Fruit fly (Drosophila melanogaster) whole organism, embryonic: ENCODE data around the gene fok.

Source experiments
- Abd-B ChIP-seq: fragments of 200-800 bp; sonication (Bioruptor generic); optimal IDR thresholded peaks from 2 replicates; lab custom pipeline; 2018; ENCODE audit warnings: missing biosample characterization, mild to moderate bottlenecking, missing genetic modification characterization, moderate library complexity
- Ada2b ChIP-seq: fragments of 200-800 bp; sonication (Bioruptor generic); IDR thresholded peaks from 2 replicates; pipeline ENCODE4 v1.3.6; 2022; ENCODE audit warnings: missing biosample characterization, missing genetic modification characterization
- Atf6 ChIP-seq: fragments of 200-800 bp; sonication (Bioruptor generic); IDR thresholded peaks from 2 replicates; pipeline ENCODE4 v1.3.6; 2022; ENCODE audit warnings: missing biosample characterization, missing genetic modification characterization
- B-H2 ChIP-seq: fragments of 200-800 bp; sonication (Bioruptor generic); optimal IDR thresholded peaks from 2 replicates; lab custom pipeline; 2018; ENCODE audit warnings: missing biosample characterization, mild to moderate bottlenecking, missing genetic modification characterization
- CG10274 ChIP-seq: fragments of 200-800 bp; sonication (Bioruptor generic); optimal IDR thresholded peaks from 3 replicates; lab custom pipeline; 2017; ENCODE audit warnings: missing biosample characterization, mild to moderate bottlenecking, missing genetic modification characterization
- CG10321 ChIP-seq: fragments of 200-800 bp; sonication (Bioruptor generic); IDR thresholded peaks from 2 replicates; pipeline ENCODE4 v1.3.6; 2022; ENCODE audit warnings: missing biosample characterization, missing genetic modification characterization
- CG11085 ChIP-seq: fragments of 200-800 bp; sonication (Bioruptor generic); IDR thresholded peaks from 2 replicates; pipeline ENCODE4 v1.3.6; 2022; ENCODE audit warnings: missing biosample characterization, missing genetic modification characterization
- CG11696 ChIP-seq: fragments of 200-800 bp; sonication (Bioruptor generic); IDR thresholded peaks from 2 replicates; pipeline ENCODE4 v1.3.6; 2022; ENCODE audit warnings: missing biosample characterization, missing genetic modification characterization
- CG12299 ChIP-seq: fragments of 200-800 bp; sonication (Bioruptor generic); optimal IDR thresholded peaks from 2 replicates; lab custom pipeline; 2018; ENCODE audit warnings: missing biosample characterization, mild to moderate bottlenecking, missing genetic modification characterization
- CG12391 ChIP-seq: fragments of 200-800 bp; sonication (Bioruptor generic); optimal IDR thresholded peaks from 3 replicates; lab custom pipeline; 2018; ENCODE audit warnings: missing biosample characterization, mild to moderate bottlenecking, missing genetic modification characterization, moderate library complexity
- CG13123 ChIP-seq: fragments of 200-800 bp; sonication (Bioruptor generic); optimal IDR thresholded peaks from 2 replicates; lab custom pipeline; 2016; ENCODE audit warnings: missing biosample characterization, missing genetic modification characterization
- CG13624 ChIP-seq: fragments of 200-800 bp; sonication (Bioruptor generic); optimal IDR thresholded peaks from 2 replicates; lab custom pipeline; 2016; ENCODE audit warnings: missing biosample characterization, missing genetic modification characterization
- CG15601 ChIP-seq: fragments of 200-800 bp; sonication (Bioruptor generic); optimal IDR thresholded peaks from 3 replicates; lab custom pipeline; 2019; ENCODE audit warnings: missing biosample characterization, mild to moderate bottlenecking, missing genetic modification characterization, moderate library complexity
- CG16813 ChIP-seq: fragments of 200-800 bp; sonication (Bioruptor generic); IDR thresholded peaks from 3 replicates; pipeline ENCODE4 v1.3.6; 2022; ENCODE audit warnings: missing biosample characterization, missing genetic modification characterization; ENCODE audit not compliant: partially characterized antibody
- CG18599 ChIP-seq: fragments of 200-800 bp; sonication (Bioruptor generic); optimal IDR thresholded peaks from 3 replicates; lab custom pipeline; 2017; ENCODE audit warnings: missing biosample characterization, missing genetic modification characterization, mild to moderate bottlenecking, moderate library complexity, missing genetic modification reagents
- CG31388 ChIP-seq: fragments of 200-800 bp; sonication (Bioruptor generic); optimal IDR thresholded peaks from 2 replicates; lab custom pipeline; 2016; ENCODE audit warnings: missing biosample characterization, missing genetic modification characterization
- CG5180 ChIP-seq: fragments of 200-800 bp; sonication (Bioruptor generic); optimal IDR thresholded peaks from 3 replicates; lab custom pipeline; 2017; ENCODE audit warnings: missing biosample characterization, missing genetic modification characterization, mild to moderate bottlenecking, moderate library complexity, missing genetic modification reagents
- CG5245 ChIP-seq: fragments of 200-800 bp; sonication (Bioruptor generic); optimal IDR thresholded peaks from 3 replicates; lab custom pipeline; 2016; ENCODE audit warnings: missing biosample characterization, missing genetic modification characterization
- CG6689 ChIP-seq: fragments of 200-800 bp; sonication (Bioruptor generic); IDR thresholded peaks from 2 replicates; pipeline ENCODE4 v1.3.6; 2022; ENCODE audit warnings: missing biosample characterization, missing genetic modification characterization
- CG7839 ChIP-seq: fragments of 200-800 bp; sonication (Bioruptor generic); optimal IDR thresholded peaks from 3 replicates; lab custom pipeline; 2018; ENCODE audit warnings: missing biosample characterization, mild to moderate bottlenecking, missing genetic modification characterization, moderate library complexity
- Dad ChIP-seq: fragments of 200-800 bp; sonication (Bioruptor generic); optimal IDR thresholded peaks from 3 replicates; lab custom pipeline; 2016; ENCODE audit warnings: missing biosample characterization, missing genetic modification characterization
- Deaf1 ChIP-seq: fragments of 200-800 bp; optimal IDR thresholded peaks from 3 replicates; lab custom pipeline; 2019; ENCODE audit warnings: missing biosample characterization, mild to moderate bottlenecking, missing genetic modification characterization, moderate library complexity
- Dfd ChIP-seq, 2 experiments: fragments of >200 bp; optimal IDR thresholded peaks; 2 replicates each; lab custom pipeline; 2017; ENCODE audit warnings: missing biosample characterization in 2 of 2, missing genetic modification characterization in 2 of 2
- H2.0 ChIP-seq: fragments of 200-800 bp; sonication (Bioruptor generic); IDR thresholded peaks from 2 replicates; pipeline ENCODE4 v1.3.6; 2022; ENCODE audit warnings: missing biosample characterization, missing genetic modification characterization
- HmgZ ChIP-seq: fragments of 200-800 bp; sonication (Bioruptor generic); optimal IDR thresholded peaks from 2 replicates; lab custom pipeline; 2018; ENCODE audit warnings: missing biosample characterization, mild to moderate bottlenecking, missing genetic modification characterization
- PHDP ChIP-seq: fragments of 200-800 bp; sonication (Bioruptor generic); optimal IDR thresholded peaks from 3 replicates; lab custom pipeline; 2018; ENCODE audit warnings: missing biosample characterization, mild to moderate bottlenecking, missing genetic modification characterization, moderate library complexity
- Pdp1 ChIP-seq, 2 experiments: fragments of 200-800 bp; sonication (Bioruptor generic); optimal IDR thresholded peaks; 3 replicates each; lab custom pipeline; 2016; ENCODE audit warnings: missing biosample characterization in 2 of 2, missing genetic modification characterization in 2 of 2, mild to moderate bottlenecking in 1 of 2, moderate library complexity in 1 of 2
- ase ChIP-seq: fragments of 200-800 bp; sonication (Bioruptor generic); IDR thresholded peaks from 3 replicates; pipeline ENCODE4 v1.3.6; 2022; ENCODE audit warnings: missing biosample characterization, missing genetic modification characterization
- cg ChIP-seq: fragments of 200-800 bp; sonication (Bioruptor generic); optimal IDR thresholded peaks from 3 replicates; lab custom pipeline; 2019; ENCODE audit warnings: missing biosample characterization, mild to moderate bottlenecking, missing genetic modification characterization, moderate library complexity
- chn ChIP-seq: fragments of 200-800 bp; sonication (Bioruptor generic); optimal IDR thresholded peaks from 2 replicates; lab custom pipeline; 2016; ENCODE audit warnings: missing biosample characterization, missing genetic modification characterization
- ci ChIP-seq: fragments of 200-800 bp; sonication (Bioruptor generic); IDR thresholded peaks from 3 replicates; pipeline ENCODE4 v1.3.6; 2022; ENCODE audit warnings: missing biosample characterization, missing genetic modification characterization
- corto ChIP-seq: fragments of 200-800 bp; sonication (Bioruptor generic); optimal IDR thresholded peaks from 2 replicates; lab custom pipeline; 2016; ENCODE audit warnings: missing biosample characterization, mild to moderate bottlenecking, missing genetic modification characterization, moderate library complexity
- fd64A ChIP-seq: fragments of 200-800 bp; sonication (Bioruptor generic); optimal IDR thresholded peaks from 3 replicates; lab custom pipeline; 2018; ENCODE audit warnings: missing biosample characterization, mild to moderate bottlenecking, missing genetic modification characterization
- gcm ChIP-seq: fragments of 200-800 bp; sonication (Bioruptor generic); optimal IDR thresholded peaks from 2 replicates; lab custom pipeline; 2019; ENCODE audit warnings: missing biosample characterization, mild to moderate bottlenecking, missing genetic modification characterization, moderate library complexity
- grau ChIP-seq: fragments of 200-800 bp; optimal IDR thresholded peaks from 3 replicates; lab custom pipeline; 2019; ENCODE audit warnings: missing biosample characterization, mild to moderate bottlenecking, missing genetic modification characterization, moderate library complexity
- h ChIP-seq: fragments of >200 bp; optimal IDR thresholded peaks from 2 replicates; lab custom pipeline; 2017
- hkb ChIP-seq, 2 experiments: fragments of 200-800 bp in 1 of 2; fragments of >200 bp in 1 of 2; sonication (Bioruptor generic) in 1 of 2; IDR thresholded peaks in 1 of 2; optimal IDR thresholded peaks in 1 of 2; 2 replicates each; pipeline versions ENCODE4 v1.3.6 to Lab custom; 2017 to 2022; ENCODE audit warnings: missing biosample characterization in 1 of 2, missing genetic modification characterization in 1 of 2
- insv ChIP-seq, 2 experiments: fragments of 200-800 bp; sonication (Bioruptor generic); optimal IDR thresholded peaks; 3 replicates each; lab custom pipeline; 2016 to 2018; ENCODE audit warnings: missing biosample characterization in 2 of 2, missing genetic modification characterization in 2 of 2
- kay ChIP-seq: fragments of 200-800 bp; sonication (Bioruptor generic); optimal IDR thresholded peaks from 2 replicates; lab custom pipeline; 2016; ENCODE audit warnings: missing biosample characterization, missing genetic modification characterization
- lbe ChIP-seq: fragments of 200-800 bp; sonication (Bioruptor generic); optimal IDR thresholded peaks from 2 replicates; lab custom pipeline; 2016; ENCODE audit warnings: missing biosample characterization, mild to moderate bottlenecking, missing genetic modification characterization
- luna ChIP-seq: fragments of 200-800 bp; sonication (Bioruptor generic); optimal IDR thresholded peaks from 2 replicates; lab custom pipeline; 2016; ENCODE audit warnings: missing biosample characterization, missing genetic modification characterization
- mld ChIP-seq: fragments of 200-800 bp; sonication (Bioruptor generic); IDR thresholded peaks from 3 replicates; pipeline ENCODE4 v1.3.6; 2022; ENCODE audit warnings: missing biosample characterization, missing genetic modification characterization; ENCODE audit not compliant: partially characterized antibody
- psq ChIP-seq: fragments of 200-800 bp; sonication (Bioruptor generic); optimal IDR thresholded peaks from 2 replicates; lab custom pipeline; 2017; ENCODE audit warnings: missing biosample characterization, missing genetic modification characterization
- ranshi ChIP-seq: fragments of 200-800 bp; sonication (Bioruptor generic); IDR thresholded peaks from 2 replicates; pipeline ENCODE4 v1.3.6; 2022; ENCODE audit warnings: missing biosample characterization, missing genetic modification characterization
- row ChIP-seq: fragments of 200-800 bp; sonication (Bioruptor generic); IDR thresholded peaks from 3 replicates; pipeline ENCODE4 v1.3.6; 2022; ENCODE audit warnings: missing biosample characterization, missing genetic modification characterization
- sd ChIP-seq: fragments of 200-800 bp; sonication (Bioruptor generic); optimal IDR thresholded peaks from 3 replicates; lab custom pipeline; 2018; ENCODE audit warnings: missing biosample characterization, mild to moderate bottlenecking, missing genetic modification characterization, moderate library complexity
- unpg ChIP-seq: fragments of 200-800 bp; sonication (Bioruptor generic); optimal IDR thresholded peaks from 3 replicates; lab custom pipeline; 2018; ENCODE audit warnings: missing biosample characterization, mild to moderate bottlenecking, missing genetic modification characterization, moderate library complexity
- zen2 ChIP-seq: fragments of 200-800 bp; sonication (Bioruptor generic); IDR thresholded peaks from 3 replicates; pipeline ENCODE4 v1.3.6; 2022; ENCODE audit warnings: missing biosample characterization, missing genetic modification characterization; ENCODE audit not compliant: partially characterized antibody

Gene fok

dm6 chr2L:20082965-20083855 is 1.7 kb downstream of the fok start (continued):
- no peak for TF ChIP-seq CG10321 (GFP tag; lab: Robert Waterston, UW)
- TF ChIP-seq CG13624 = no peak
- TF ChIP-seq ci (GFP tag; lab: Robert Waterston, UW) = no peak; the same call in 2 of the 3 replicates
- peak; percentile 47 for TF ChIP-seq lbe (GFP tag; lab: Kevin White, UChicago)
- peak; percentile 9 for TF ChIP-seq CG12391 (tag; lab: Kevin White, UChicago)
- no peak for TF ChIP-seq mld (GFP tag; lab: Robert Waterston, UW)
- TF ChIP-seq h (lab: Kevin White, UChicago) = no peak
- TF ChIP-seq insv (GFP tag; optimal IDR thresholded peaks at IDR 0.05; lab: Kevin White, UChicago) = no peak
- TF ChIP-seq hkb (optimal IDR thresholded peaks at IDR 0.05; lab: Kevin White, UChicago) = no peak
- TF ChIP-seq hkb (GFP tag; IDR thresholded peaks at IDR 0.05; lab: Robert Waterston, UW) = peak; percentile 43; the same call in 1 of the 2 replicates
- no peak for TF ChIP-seq PHDP (tag; lab: Kevin White, UChicago)
- no peak for TF ChIP-seq ase
- TF ChIP-seq unpg (GFP tag; lab: Kevin White, UChicago) = peak; percentile 21
- TF ChIP-seq Pdp1 (GFP tag; optimal IDR thresholded peaks at IDR 0.05; lab: Kevin White, UChicago) = peak in 1 of 2 experiments; percentile 85
- TF ChIP-seq CG11085 (GFP tag; lab: Robert Waterston, UW) = no peak
- TF ChIP-seq corto (GFP tag; lab: Kevin White, UChicago) = peak; percentile 64
- TF ChIP-seq Dad (GFP tag; lab: Kevin White, UChicago) = no peak
- TF ChIP-seq grau = no peak
- no peak for TF ChIP-seq CG5245
- TF ChIP-seq CG11696 = no peak
- no peak for TF ChIP-seq B-H2
- TF ChIP-seq Abd-B (GFP tag; lab: Kevin White, UChicago) = no peak
- TF ChIP-seq CG31388 (GFP tag; lab: Kevin White, UChicago) = no peak
- no peak for TF ChIP-seq CG12299 (tag; lab: Kevin White, UChicago)
- TF ChIP-seq kay (GFP tag; lab: Kevin White, UChicago) = no peak
- TF ChIP-seq luna (GFP tag; lab: Kevin White, UChicago) = no peak
- TF ChIP-seq Ada2b (GFP tag; lab: Robert Waterston, UW) = peak; percentile 26; the same call in 1 of the 2 replicates
- TF ChIP-seq HmgZ (tag; lab: Kevin White, UChicago) = no peak
- no peak for TF ChIP-seq CG10274 (GFP tag; lab: Kevin White, UChicago)
- no peak for TF ChIP-seq Dfd (GFP tag; optimal IDR thresholded peaks at IDR 0.05; lab: Kevin White, UChicago)
- TF ChIP-seq fd64A (GFP tag; lab: Kevin White, UChicago) = no peak
- TF ChIP-seq sd (tag; lab: Kevin White, UChicago) = no peak
- TF ChIP-seq Deaf1 (tag; lab: Kevin White, UChicago) = peak; percentile 7
- TF ChIP-seq H2.0 (GFP tag; lab: Robert Waterston, UW) = no peak
- TF ChIP-seq gcm (GFP tag; lab: Kevin White, UChicago) = no peak
- TF ChIP-seq row (GFP tag; lab: Robert Waterston, UW) = peak; percentile 27; the same call in 1 of the 3 replicates
- TF ChIP-seq ranshi = 0 out of 2 replicates have a peak, but pooled peaks have one; percentile 8
- peak; percentile 21 for TF ChIP-seq CG5180 (GFP tag; lab: Kevin White, UChicago)
- no peak for TF ChIP-seq cg (GFP tag; lab: Kevin White, UChicago)
- no peak for TF ChIP-seq CG6689 (GFP tag; lab: Robert Waterston, UW)
- TF ChIP-seq zen2 (GFP tag; lab: Robert Waterston, UW) = no peak
- no peak for TF ChIP-seq CG13123 (GFP tag; lab: Kevin White, UChicago)
- TF ChIP-seq CG15601 (tag; lab: Kevin White, UChicago) = no peak
- no peak for TF ChIP-seq Atf6
- 0 out of 3 replicates have a peak, but pooled peaks have one; percentile 28 for TF ChIP-seq CG16813
- TF ChIP-seq psq (GFP tag; lab: Kevin White, UChicago) = no peak
- TF ChIP-seq CG18599 (GFP tag; lab: Kevin White, UChicago) = no peak
- TF ChIP-seq chn = no peak
- no peak for TF ChIP-seq CG7839
